Fruit fly (Drosophila melanogaster): Measurements from ENCODE around the gene CG10993.

DNA sequence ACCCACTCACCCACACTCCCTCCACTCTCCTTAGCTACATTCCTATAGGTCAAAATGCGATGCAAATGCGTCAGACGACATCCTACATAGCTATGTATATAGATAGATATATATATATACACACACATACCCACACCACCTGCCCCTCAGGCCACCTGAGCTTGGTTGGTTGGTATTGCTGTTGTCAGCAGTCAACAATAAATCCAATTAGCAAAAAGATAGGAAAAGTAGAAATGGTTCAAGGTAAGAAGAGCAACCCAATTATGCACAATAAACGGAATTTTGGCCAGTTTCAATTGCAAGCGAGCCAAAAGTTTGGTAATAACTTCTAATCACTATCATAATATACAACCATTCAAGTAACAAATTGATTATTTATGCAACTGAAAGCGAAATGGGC, 24.4 kb downstream of the CG10993 start:
- TF ChIP-seq CG8301 (tag; optimal IDR thresholded peaks at IDR 0.05) (no peak), CG17806 (tag; optimal IDR thresholded peaks at IDR 0.05) (no peak), Ets98B (GFP tag; IDR thresholded peaks at IDR 0.05) (no peak), Pif1B (GFP tag; optimal IDR thresholded peaks at IDR 0.05) (no peak), rn (GFP tag; IDR thresholded peaks at IDR 0.05) (no peak), Snoo (tag; optimal IDR thresholded peaks at IDR 0.05) (no peak), CG32121 (GFP tag; IDR thresholded peaks at IDR 0.05) (no peak), CG10348 (GFP tag; IDR thresholded peaks at IDR 0.05) (no peak), gl (tag; optimal IDR thresholded peaks at IDR 0.05) (no peak), Pif1A (GFP tag; optimal IDR thresholded peaks at IDR 0.05) (no peak), CG9948 (tag; optimal IDR thresholded peaks at IDR 0.05) (no peak), CG15710 (tag; optimal IDR thresholded peaks at IDR 0.05) (no peak), D1 (tag; optimal IDR thresholded peaks at IDR 0.05) (no peak), CG12605 (GFP tag; IDR thresholded peaks at IDR 0.05) (no peak)

Measured in whole organism, pupa.